Worm (Caenorhabditis elegans) whole organism, L4/young adult: Measurements from ENCODE around the gene K09D9.14.

Experiments
- W03F9.2 ChIP-seq: fragments of 150-350 bp; optimal IDR thresholded peaks from 2 replicates; lab custom pipeline; 2014; ENCODE audit warnings: missing biosample characterization, missing genetic modification characterization
- dao-5 ChIP-seq: sonication (generic microtip); optimal IDR thresholded peaks from 2 replicates; lab custom pipeline; 2016; ENCODE audit warnings: missing genotype, missing genetic modification characterization, moderate library complexity, missing compliant biosample characterization

DNA sequence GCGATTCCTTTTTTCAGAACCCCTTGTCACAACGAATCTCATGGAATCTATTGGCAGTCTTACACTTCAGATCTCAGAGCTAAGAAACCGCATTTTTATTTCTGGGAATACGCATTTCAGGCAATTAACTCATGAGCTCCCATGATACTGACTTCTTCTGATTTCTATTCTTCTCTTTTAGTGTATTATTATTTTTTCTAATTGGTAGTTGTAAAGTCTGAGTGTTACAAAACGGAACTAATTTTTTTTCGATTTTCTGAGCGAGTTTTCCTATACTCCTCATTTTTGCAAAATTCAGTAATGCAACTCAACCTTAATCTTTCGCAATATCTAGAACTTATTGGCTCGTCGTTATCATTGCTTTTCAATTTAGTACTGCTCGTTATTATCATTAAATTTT lies 47.3 kb downstream of the K09D9.14 start, which contains the start of gene str-82:
- TF ChIP-seq W03F9.2 (tag; lab: Kevin White, UChicago) (no peak), dao-5 (no peak)
